Worm (Caenorhabditis elegans) whole organism, late embryonic: ENCODE measurements around the gene F59D12.2.
A peak's percentile ranks its signal among the peaks of the same experiment; 100 is the strongest.

Experiments used
- C08G9.2 ChIP-seq: sonication (generic microtip); optimal IDR thresholded peaks from 2 replicates; lab custom pipeline; 2016; ENCODE audit warnings: mild to moderate bottlenecking, missing genetic modification characterization, moderate library complexity, missing compliant biosample characterization
- F13H6.1 ChIP-seq: sonication (generic microtip); optimal IDR thresholded peaks from 2 replicates; lab custom pipeline; 2016; ENCODE audit warnings: missing genetic modification characterization, missing compliant biosample characterization
- Y22D7AL.16 ChIP-seq: sonication (generic microtip); optimal IDR thresholded peaks from 2 replicates; lab custom pipeline; 2016; ENCODE audit warnings: missing genetic modification characterization, missing compliant biosample characterization
- ama-1 ChIP-seq: fragments of 150-350 bp; optimal IDR thresholded peaks from 2 replicates; lab custom pipeline; 2014
- ceh-19 ChIP-seq: fragments of 200-800 bp; sonication (Bioruptor generic); optimal IDR thresholded peaks from 2 replicates; lab custom pipeline; 2018; ENCODE audit warnings: mild to moderate bottlenecking, missing genetic modification characterization, missing compliant biosample characterization
- ceh-22 ChIP-seq: sonication (generic microtip); optimal IDR thresholded peaks from 2 replicates; lab custom pipeline; 2017; ENCODE audit warnings: missing biosample characterization, missing genetic modification characterization
- ceh-24 ChIP-seq: sonication (generic microtip); optimal IDR thresholded peaks from 2 replicates; lab custom pipeline; 2016; ENCODE audit warnings: mild to moderate bottlenecking, missing genetic modification characterization, missing compliant biosample characterization
- ceh-30 ChIP-seq: fragments of 150-350 bp; optimal IDR thresholded peaks from 2 replicates; lab custom pipeline; 2014; ENCODE audit warnings: missing biosample characterization, missing genetic modification characterization
- ceh-9 ChIP-seq: sonication (generic microtip); optimal IDR thresholded peaks from 2 replicates; lab custom pipeline; 2016; ENCODE audit warnings: mild to moderate bottlenecking, missing genetic modification characterization, inconsistent platforms, missing compliant biosample characterization
- che-1 ChIP-seq: sonication (generic microtip); optimal IDR thresholded peaks from 2 replicates; lab custom pipeline; 2016; ENCODE audit warnings: mild to moderate bottlenecking, missing genetic modification characterization, missing compliant biosample characterization
- elt-2 ChIP-seq: sonication (generic microtip); optimal IDR thresholded peaks from 2 replicates; lab custom pipeline; 2016; ENCODE audit warnings: missing genetic modification reagents, missing genetic modification characterization, missing compliant biosample characterization
- elt-4 ChIP-seq: sonication (generic microtip); optimal IDR thresholded peaks from 2 replicates; lab custom pipeline; 2016; ENCODE audit warnings: missing genetic modification characterization, missing compliant biosample characterization
- ets-4 ChIP-seq: sonication (generic microtip); optimal IDR thresholded peaks from 2 replicates; lab custom pipeline; 2016; ENCODE audit warnings: missing genetic modification characterization, missing compliant biosample characterization
- fax-1 ChIP-seq: sonication (generic microtip); optimal IDR thresholded peaks from 2 replicates; lab custom pipeline; 2016; ENCODE audit warnings: missing genotype, missing genetic modification characterization, missing compliant biosample characterization
- fkh-10 ChIP-seq: fragments of 150-350 bp; optimal IDR thresholded peaks from 2 replicates; lab custom pipeline; 2014; ENCODE audit warnings: missing biosample characterization, missing genetic modification reagents, missing genetic modification characterization
- fkh-6 ChIP-seq: sonication (generic microtip); optimal IDR thresholded peaks from 2 replicates; lab custom pipeline; 2016; ENCODE audit warnings: missing genetic modification characterization, missing compliant biosample characterization
- gmeb-2 ChIP-seq: sonication (generic microtip); optimal IDR thresholded peaks from 2 replicates; lab custom pipeline; 2016; ENCODE audit warnings: missing genetic modification characterization, inconsistent platforms, missing compliant biosample characterization
- hlh-15 ChIP-seq: sonication (generic microtip); optimal IDR thresholded peaks from 2 replicates; lab custom pipeline; 2016; ENCODE audit warnings: missing genetic modification characterization, missing compliant biosample characterization
- hlh-8 ChIP-seq: sonication (generic microtip); optimal IDR thresholded peaks from 2 replicates; lab custom pipeline; 2016; ENCODE audit warnings: missing genotype, missing genetic modification characterization, missing compliant biosample characterization
- lim-6 ChIP-seq: sonication (generic microtip); optimal IDR thresholded peaks from 2 replicates; lab custom pipeline; 2016; ENCODE audit warnings: missing genetic modification characterization, missing compliant biosample characterization
- madf-2 ChIP-seq: sonication (generic microtip); optimal IDR thresholded peaks from 2 replicates; lab custom pipeline; 2017; ENCODE audit warnings: missing genetic modification characterization, missing compliant biosample characterization
- mec-3 ChIP-seq: sonication (generic microtip); optimal IDR thresholded peaks from 2 replicates; lab custom pipeline; 2016; ENCODE audit warnings: borderline replicate concordance, missing genetic modification characterization, missing compliant biosample characterization
- nhr-11 ChIP-seq: fragments of 150-350 bp; optimal IDR thresholded peaks from 2 replicates; lab custom pipeline; 2014; ENCODE audit warnings: missing biosample characterization, missing genetic modification characterization
- nhr-232 ChIP-seq: sonication (generic microtip); optimal IDR thresholded peaks from 2 replicates; lab custom pipeline; 2016; ENCODE audit warnings: missing genetic modification characterization, missing compliant biosample characterization
- npax-4 ChIP-seq: sonication (generic microtip); optimal IDR thresholded peaks from 2 replicates; lab custom pipeline; 2016; ENCODE audit warnings: missing genetic modification characterization, missing compliant biosample characterization
- odd-2 ChIP-seq: sonication (generic microtip); optimal IDR thresholded peaks from 2 replicates; lab custom pipeline; 2017; ENCODE audit warnings: antibody characterized with exemption, mild to moderate bottlenecking, missing genetic modification characterization, missing compliant biosample characterization
- pqm-1 ChIP-seq: sonication (generic microtip); optimal IDR thresholded peaks from 2 replicates; lab custom pipeline; 2016; ENCODE audit warnings: missing genetic modification characterization, missing compliant biosample characterization
- pros-1 ChIP-seq: fragments of 150-350 bp; optimal IDR thresholded peaks from 2 replicates; lab custom pipeline; 2014; ENCODE audit warnings: missing biosample characterization, missing genetic modification reagents, missing genetic modification characterization
- ref-2 ChIP-seq: sonication (generic microtip); optimal IDR thresholded peaks from 2 replicates; lab custom pipeline; 2016; ENCODE audit warnings: missing genetic modification characterization, missing compliant biosample characterization
- rnt-1 ChIP-seq: sonication (generic microtip); optimal IDR thresholded peaks from 2 replicates; lab custom pipeline; 2016; ENCODE audit warnings: missing genetic modification characterization, missing compliant biosample characterization
- sox-2 ChIP-seq: fragments of 200-800 bp; sonication (Bioruptor generic); IDR thresholded peaks from 2 replicates; pipeline ENCODE4 v1.3.6; 2022; ENCODE audit warnings: missing genetic modification reagents, missing genetic modification characterization, missing compliant biosample characterization
- tbx-2 ChIP-seq: sonication (generic microtip); optimal IDR thresholded peaks from 2 replicates; lab custom pipeline; 2016; ENCODE audit warnings: missing genetic modification characterization, missing compliant biosample characterization
- tbx-7 ChIP-seq: sonication (generic microtip); optimal IDR thresholded peaks from 2 replicates; lab custom pipeline; 2016; ENCODE audit warnings: missing genotype, missing genetic modification characterization, missing compliant biosample characterization
- ttx-3 ChIP-seq: sonication (generic microtip); optimal IDR thresholded peaks from 2 replicates; lab custom pipeline; 2016; ENCODE audit warnings: missing genetic modification reagents, missing genetic modification characterization, missing compliant biosample characterization
- unc-3 ChIP-seq, 2 experiments: fragments of 200-800 bp in 1 of 2; sonication (Bioruptor generic) in 1 of 2; sonication (generic microtip) in 1 of 2; conservative IDR thresholded peaks in 1 of 2; optimal IDR thresholded peaks in 1 of 2; 2 replicates each; pipeline versions ENCODE4 v1.3.6 to Lab custom; 2016 to 2022; ENCODE audit warnings: missing compliant biosample characterization in 2 of 2, missing genetic modification characterization in 2 of 2, missing genetic modification reagents in 1 of 2
- unc-42 ChIP-seq: sonication (generic microtip); optimal IDR thresholded peaks from 2 replicates; lab custom pipeline; 2016; ENCODE audit warnings: missing genotype, missing genetic modification characterization, missing compliant biosample characterization
- unc-86 ChIP-seq: sonication (generic microtip); optimal IDR thresholded peaks from 2 replicates; lab custom pipeline; 2016; ENCODE audit warnings: missing genetic modification characterization, missing compliant biosample characterization
- zip-5 ChIP-seq: sonication (generic microtip); optimal IDR thresholded peaks from 2 replicates; lab custom pipeline; 2016; ENCODE audit warnings: missing genetic modification characterization, missing compliant biosample characterization
- ztf-16 ChIP-seq: sonication (generic microtip); optimal IDR thresholded peaks from 2 replicates; lab custom pipeline; 2017; ENCODE audit warnings: missing genetic modification characterization, missing compliant biosample characterization

Gene F59D12.2

ce11 chrX:15700220-15700619 lies 24.7 kb upstream of the F59D12.2 start:
- no peak for TF ChIP-seq unc-86 (tag; lab: Kevin White, UChicago)
- no peak for TF ChIP-seq lim-6 (tag; lab: Kevin White, UChicago)
- no peak for TF ChIP-seq hlh-15 (tag; lab: Kevin White, UChicago)
- TF ChIP-seq nhr-11 (tag; lab: Kevin White, UChicago), result no peak
- no peak for TF ChIP-seq unc-42 (tag; lab: Kevin White, UChicago)
- TF ChIP-seq hlh-8 (tag; lab: Kevin White, UChicago), result no peak
- TF ChIP-seq elt-4 (tag; lab: Kevin White, UChicago), result no peak
- TF ChIP-seq che-1 (tag; lab: Kevin White, UChicago), result no peak
- no peak for TF ChIP-seq ttx-3 (tag; lab: Kevin White, UChicago)
- no peak for TF ChIP-seq odd-2 (tag; lab: Kevin White, UChicago)
- no peak for TF ChIP-seq rnt-1
- TF ChIP-seq ets-4 (tag; lab: Kevin White, UChicago), result no peak
- no peak for TF ChIP-seq ama-1 (lab: Kevin White, UChicago)
- no peak for TF ChIP-seq pros-1 (tag; lab: Kevin White, UChicago)
- TF ChIP-seq elt-2, result no peak
- TF ChIP-seq nhr-232, result no peak
- TF ChIP-seq mec-3, result no peak

- TF ChIP-seq ztf-16 (no peak), tbx-2 (peak; percentile 2)
Measured at ce11 chrX:15696400-15696799, 20.9 kb upstream of the F59D12.2 start, which contains the start of gene ZK662.2. Gene ZK662.2, plus strand, starts transcription at chrX:15696700.

- TF ChIP-seq nhr-11 (tag; lab: Kevin White, UChicago) (no peak), npax-4 (tag; lab: Kevin White, UChicago) (no peak), Y22D7AL.16 (tag; lab: Kevin White, UChicago) (no peak), ttx-3 (tag; lab: Kevin White, UChicago) (no peak), ets-4 (tag; lab: Kevin White, UChicago) (no peak), ceh-24 (no peak), sox-2 (GFP tag; lab: Robert Waterston, UW) (no peak), F13H6.1 (tag; lab: Kevin White, UChicago) (no peak), ceh-22 (tag; lab: Kevin White, UChicago) (no peak), nhr-232 (no peak), ref-2 (tag; lab: Kevin White, UChicago) (no peak), hlh-8 (tag; lab: Kevin White, UChicago) (no peak), ceh-9 (tag; lab: Kevin White, UChicago) (no peak), ceh-30 (tag; lab: Kevin White, UChicago) (no peak), zip-5 (tag; lab: Kevin White, UChicago) (no peak), tbx-7 (tag; lab: Kevin White, UChicago) (no peak), lim-6 (tag; lab: Kevin White, UChicago) (no peak), fkh-6 (tag; lab: Kevin White, UChicago) (no peak)
Measured at ce11 chrX:15693466-15693865, 17.9 kb upstream of the F59D12.2 start.

- TF ChIP-seq elt-2, result peak; percentile 12
- no peak for TF ChIP-seq ama-1 (lab: Kevin White, UChicago)
- TF ChIP-seq, all 69 proteins: peak for 1
Measured at ce11 chrX:15689244-15689643, 13.7 kb upstream of the F59D12.2 start, which contains the start of gene C03H12.1. Gene C03H12.1, plus strand, starts transcription at chrX:15689449.

- no peak for TF ChIP-seq npax-4 (tag; lab: Kevin White, UChicago)
- no peak for TF ChIP-seq fkh-10 (GFP tag; lab: Kevin White, UChicago)
- TF ChIP-seq hlh-15 (tag; lab: Kevin White, UChicago), result no peak
- TF ChIP-seq pqm-1 (tag; lab: Kevin White, UChicago), result no peak
- no peak for TF ChIP-seq fax-1 (tag; lab: Kevin White, UChicago)
- no peak for TF ChIP-seq unc-3 (GFP tag; conservative IDR thresholded peaks at IDR 0.05; lab: Robert Waterston, UW)
- no peak for TF ChIP-seq unc-3 (tag; optimal IDR thresholded peaks at IDR 0.05; lab: Kevin White, UChicago)
- TF ChIP-seq rnt-1, result no peak
- TF ChIP-seq madf-2, result no peak
- TF ChIP-seq ceh-19 (GFP tag; lab: Kevin White, UChicago), result no peak
- TF ChIP-seq zip-5 (tag; lab: Kevin White, UChicago), result no peak
- TF ChIP-seq C08G9.2 (tag; lab: Kevin White, UChicago), result no peak
- no peak for TF ChIP-seq tbx-2
- TF ChIP-seq gmeb-2 (tag; lab: Kevin White, UChicago), result no peak
- no peak for TF ChIP-seq ttx-3 (tag; lab: Kevin White, UChicago)
- no peak for TF ChIP-seq odd-2 (tag; lab: Kevin White, UChicago)
- TF ChIP-seq F13H6.1 (tag; lab: Kevin White, UChicago), result no peak
- no peak for TF ChIP-seq hlh-8 (tag; lab: Kevin White, UChicago)
Measured at ce11 chrX:15681393-15681792, 5.9 kb upstream of the F59D12.2 start, which contains the start of gene gpn-1. Gene gpn-1, plus strand, starts transcription at chrX:15681693.
